Fruit fly (Drosophila melanogaster): ENCODE measurements around the gene eco.

- no peak for TF ChIP-seq dl (GFP tag; optimal IDR thresholded peaks at IDR 0.05; ENCODE audit: insufficient read depth in 1 of 2, partially characterized antibody in 2 of 2)
- no peak for TF ChIP-seq jim (GFP tag; optimal IDR thresholded peaks at IDR 0.05)
These were observed 17.4 kb upstream of the eco start, which contains the start of gene CTCF for dm6 chr3L:7356386-7357117.

Data from whole organism, wandering third instar larva.